Fruit fly (Drosophila melanogaster) whole organism, embryonic: ENCODE data around the gene CG4278.
A peak's percentile ranks its signal among the peaks of the same experiment; 100 is the strongest.

ENCODE experiments used
- Abd-B ChIP-seq: fragments of 200-800 bp; sonication (Bioruptor generic); optimal IDR thresholded peaks from 2 replicates; lab custom pipeline; 2018; ENCODE audit warnings: missing biosample characterization, mild to moderate bottlenecking, missing genetic modification characterization, moderate library complexity
- Antp ChIP-seq: fragments of 200-800 bp; sonication (Bioruptor generic); optimal IDR thresholded peaks from 3 replicates; lab custom pipeline; 2016; ENCODE audit warnings: missing biosample characterization, missing genetic modification characterization
- Awh ChIP-seq: fragments of 200-800 bp; sonication (Bioruptor generic); IDR thresholded peaks from 2 replicates; pipeline ENCODE4, ENCODE4 v1.3.6; 2022; ENCODE audit warnings: missing biosample characterization, missing genetic modification characterization
- CG10209 ChIP-seq: fragments of 200-800 bp; sonication (Bioruptor generic); optimal IDR thresholded peaks from 3 replicates; lab custom pipeline; 2017; ENCODE audit warnings: missing biosample characterization, mild to moderate bottlenecking, missing genetic modification characterization, missing genetic modification reagents
- CG10274 ChIP-seq: fragments of 200-800 bp; sonication (Bioruptor generic); optimal IDR thresholded peaks from 3 replicates; lab custom pipeline; 2017; ENCODE audit warnings: missing biosample characterization, mild to moderate bottlenecking, missing genetic modification characterization
- CG10979 ChIP-seq: fragments of 200-800 bp; sonication (Bioruptor generic); optimal IDR thresholded peaks from 2 replicates; lab custom pipeline; 2018; ENCODE audit warnings: missing biosample characterization, mild to moderate bottlenecking, missing genetic modification characterization, moderate library complexity
- CG16815 ChIP-seq: fragments of 200-800 bp; sonication (Bioruptor generic); optimal IDR thresholded peaks from 3 replicates; lab custom pipeline; 2017; ENCODE audit warnings: missing biosample characterization, mild to moderate bottlenecking, missing genetic modification characterization
- CG17328 ChIP-seq: fragments of 200-800 bp; sonication (Bioruptor generic); IDR thresholded peaks from 2 replicates; pipeline ENCODE4 v1.3.6; 2022; ENCODE audit warnings: missing biosample characterization, missing genetic modification characterization
- CG17359 ChIP-seq: fragments of 200-800 bp; sonication (Bioruptor generic); optimal IDR thresholded peaks from 3 replicates; lab custom pipeline; 2018; ENCODE audit warnings: missing biosample characterization, mild to moderate bottlenecking, missing genetic modification characterization, moderate library complexity
- CG18476 ChIP-seq: fragments of 200-800 bp; sonication (Bioruptor generic); optimal IDR thresholded peaks from 2 replicates; lab custom pipeline; 2016; ENCODE audit warnings: missing biosample characterization, mild to moderate bottlenecking, missing genetic modification characterization
- CG2116 ChIP-seq: fragments of 200-800 bp; sonication (Bioruptor generic); optimal IDR thresholded peaks from 3 replicates; lab custom pipeline; 2018; ENCODE audit warnings: missing biosample characterization, mild to moderate bottlenecking, missing genetic modification characterization
- CG2120 ChIP-seq: fragments of 200-800 bp; sonication (Bioruptor generic); optimal IDR thresholded peaks from 3 replicates; lab custom pipeline; 2016; ENCODE audit warnings: missing biosample characterization, missing genetic modification characterization
- CG3281 ChIP-seq: fragments of 200-800 bp; sonication (Bioruptor generic); optimal IDR thresholded peaks from 3 replicates; lab custom pipeline; 2017; ENCODE audit warnings: missing biosample characterization, mild to moderate bottlenecking, missing genetic modification characterization
- CG34422 ChIP-seq: fragments of 200-800 bp; sonication (Bioruptor generic); IDR thresholded peaks from 3 replicates; pipeline ENCODE4 v1.3.6; 2022; ENCODE audit warnings: missing biosample characterization, missing genetic modification characterization
- CG4707 ChIP-seq: fragments of 200-800 bp; sonication (Bioruptor generic); optimal IDR thresholded peaks from 2 replicates; lab custom pipeline; 2018; ENCODE audit warnings: missing biosample characterization, mild to moderate bottlenecking, missing genetic modification characterization, moderate library complexity
- CG6683 ChIP-seq: fragments of 200-800 bp; sonication (Bioruptor generic); optimal IDR thresholded peaks from 2 replicates; lab custom pipeline; 2017; ENCODE audit warnings: missing biosample characterization, mild to moderate bottlenecking, missing genetic modification characterization, missing genetic modification reagents
- CG9727 ChIP-seq: fragments of 200-800 bp; sonication (Bioruptor generic); optimal IDR thresholded peaks from 3 replicates; lab custom pipeline; 2017; ENCODE audit warnings: missing biosample characterization, mild to moderate bottlenecking, missing genetic modification characterization
- CG9817 ChIP-seq: fragments of 200-800 bp; sonication (Bioruptor generic); optimal IDR thresholded peaks from 2 replicates; lab custom pipeline; 2018; ENCODE audit warnings: missing biosample characterization, mild to moderate bottlenecking, missing genetic modification characterization, moderate library complexity
- D19B ChIP-seq: fragments of 200-800 bp; sonication (Bioruptor generic); optimal IDR thresholded peaks from 2 replicates; lab custom pipeline; 2017; ENCODE audit warnings: missing biosample characterization, mild to moderate bottlenecking, missing genetic modification characterization
- Dp ChIP-seq: fragments of 200-800 bp; sonication (Bioruptor generic); optimal IDR thresholded peaks from 2 replicates; lab custom pipeline; 2018; ENCODE audit warnings: missing biosample characterization, mild to moderate bottlenecking, missing genetic modification characterization, moderate library complexity
- E2f2 ChIP-seq: fragments of 200-800 bp; sonication (Bioruptor generic); IDR thresholded peaks from 2 replicates; pipeline ENCODE4 v1.3.6; 2022; ENCODE audit warnings: missing biosample characterization, missing genetic modification characterization
- Fer1 ChIP-seq: fragments of 200-800 bp; sonication (Bioruptor generic); optimal IDR thresholded peaks from 2 replicates; lab custom pipeline; 2017; ENCODE audit warnings: missing biosample characterization, mild to moderate bottlenecking, missing genetic modification characterization
- Fer3 ChIP-seq: fragments of 200-800 bp; sonication (Bioruptor generic); optimal IDR thresholded peaks from 2 replicates; lab custom pipeline; 2018; ENCODE audit warnings: missing biosample characterization, mild to moderate bottlenecking, missing genetic modification characterization, moderate library complexity
- HLH3B ChIP-seq: fragments of 200-800 bp; sonication (Bioruptor generic); IDR thresholded peaks from 2 replicates; pipeline ENCODE4 v1.3.6; 2022; ENCODE audit warnings: missing biosample characterization, missing genetic modification characterization
- HLH54F ChIP-seq: fragments of 200-800 bp; sonication (Bioruptor generic); optimal IDR thresholded peaks from 3 replicates; lab custom pipeline; 2016; ENCODE audit warnings: missing biosample characterization, missing genetic modification characterization
- Hmx ChIP-seq: fragments of 200-800 bp; sonication (Bioruptor generic); optimal IDR thresholded peaks from 2 replicates; lab custom pipeline; 2016; ENCODE audit warnings: missing biosample characterization, missing genetic modification characterization
- Hsf ChIP-seq: fragments of 200-800 bp; sonication (Bioruptor generic); optimal IDR thresholded peaks from 3 replicates; lab custom pipeline; 2016; ENCODE audit warnings: missing biosample characterization, missing genetic modification characterization
- Med ChIP-seq: fragments of 200-800 bp; sonication (Bioruptor generic); peaks from one replicate; lab custom pipeline; 2016; ENCODE audit warnings: missing biosample characterization, missing genetic modification characterization, mild to moderate bottlenecking, inconsistent platforms, moderate library complexity
- Nf-YB ChIP-seq: fragments of 200-800 bp; sonication (Bioruptor generic); optimal IDR thresholded peaks from 3 replicates; lab custom pipeline; 2019; ENCODE audit warnings: missing biosample characterization, mild to moderate bottlenecking, missing genetic modification characterization, moderate library complexity
- Oli ChIP-seq: fragments of 200-800 bp; sonication (Bioruptor generic); optimal IDR thresholded peaks from 2 replicates; lab custom pipeline; 2018; ENCODE audit warnings: missing biosample characterization, mild to moderate bottlenecking, missing genetic modification characterization, moderate library complexity
- Pdp1 ChIP-seq, 2 experiments: fragments of 200-800 bp; sonication (Bioruptor generic); optimal IDR thresholded peaks; 3 replicates each; lab custom pipeline; 2016; ENCODE audit warnings: missing biosample characterization in 2 of 2, missing genetic modification characterization in 2 of 2, mild to moderate bottlenecking in 1 of 2, moderate library complexity in 1 of 2
- Ravus ChIP-seq: fragments of 200-800 bp; sonication (Bioruptor generic); IDR thresholded peaks from 2 replicates; pipeline ENCODE4 v1.3.6; 2022; ENCODE audit warnings: missing biosample characterization, missing genetic modification characterization
- Sin3A ChIP-seq: fragments of >200 bp; optimal IDR thresholded peaks from 2 replicates; lab custom pipeline; 2018
- Six4 ChIP-seq: fragments of 200-800 bp; sonication (Bioruptor generic); optimal IDR thresholded peaks from 2 replicates; lab custom pipeline; 2016; ENCODE audit warnings: missing biosample characterization, missing genetic modification characterization
- Sry-β ChIP-seq: fragments of 200-800 bp; sonication (Bioruptor generic); optimal IDR thresholded peaks from 2 replicates; lab custom pipeline; 2018; ENCODE audit warnings: missing biosample characterization, mild to moderate bottlenecking, missing genetic modification characterization, moderate library complexity
- Sry-δ ChIP-seq: fragments of 200-800 bp; sonication (Bioruptor generic); optimal IDR thresholded peaks from 2 replicates; lab custom pipeline; 2016; ENCODE audit warnings: missing biosample characterization, missing genetic modification characterization
- az2 ChIP-seq: fragments of 200-800 bp; sonication (Bioruptor generic); optimal IDR thresholded peaks from 3 replicates; lab custom pipeline; 2016; ENCODE audit warnings: missing biosample characterization, missing genetic modification characterization
- cad ChIP-seq: fragments of >200 bp; optimal IDR thresholded peaks from 2 replicates; lab custom pipeline; 2017; ENCODE audit warnings: missing biosample characterization, missing genetic modification characterization
- ci ChIP-seq: fragments of 200-800 bp; sonication (Bioruptor generic); IDR thresholded peaks from 3 replicates; pipeline ENCODE4 v1.3.6; 2022; ENCODE audit warnings: missing biosample characterization, missing genetic modification characterization
- gt ChIP-seq: fragments of 200-800 bp; sonication (Bioruptor generic); IDR thresholded peaks from 2 replicates; pipeline ENCODE4 v1.3.6; 2022; ENCODE audit warnings: missing biosample characterization, missing genetic modification characterization
- kah ChIP-seq: fragments of 200-800 bp; sonication (Bioruptor generic); optimal IDR thresholded peaks from 2 replicates; lab custom pipeline; 2018; ENCODE audit warnings: missing biosample characterization, mild to moderate bottlenecking, missing genetic modification characterization
- ken ChIP-seq: fragments of 200-800 bp; sonication (Bioruptor generic); IDR thresholded peaks from 3 replicates; pipeline ENCODE4 v1.3.6; 2022; ENCODE audit warnings: missing biosample characterization, missing genetic modification characterization
- lbe ChIP-seq: fragments of 200-800 bp; sonication (Bioruptor generic); optimal IDR thresholded peaks from 2 replicates; lab custom pipeline; 2016; ENCODE audit warnings: missing biosample characterization, mild to moderate bottlenecking, missing genetic modification characterization
- lola ChIP-seq, 3 experiments: fragments of >200 bp in 2 of 3; fragments of 200-800 bp in 1 of 3; sonication (Bioruptor generic) in 1 of 3; optimal IDR thresholded peaks; 2 replicates each; lab custom pipeline; 2017 to 2019; ENCODE audit warnings: missing biosample characterization in 3 of 3, missing genetic modification characterization in 3 of 3, mild to moderate bottlenecking in 1 of 3, moderate library complexity in 1 of 3
- nerfin-1 ChIP-seq: fragments of 200-800 bp; sonication (Bioruptor generic); optimal IDR thresholded peaks from 3 replicates; lab custom pipeline; 2019; ENCODE audit warnings: missing biosample characterization, mild to moderate bottlenecking, missing genetic modification characterization, moderate library complexity
- phol ChIP-seq: fragments of 200-800 bp; sonication (Bioruptor generic); optimal IDR thresholded peaks from 3 replicates; lab custom pipeline; 2018; ENCODE audit warnings: missing biosample characterization, mild to moderate bottlenecking, missing genetic modification characterization, moderate library complexity
- row ChIP-seq: fragments of 200-800 bp; sonication (Bioruptor generic); IDR thresholded peaks from 3 replicates; pipeline ENCODE4 v1.3.6; 2022; ENCODE audit warnings: missing biosample characterization, missing genetic modification characterization
- sob ChIP-seq: fragments of 200-800 bp; sonication (Bioruptor generic); IDR thresholded peaks from 2 replicates; pipeline ENCODE4 v1.3.6; 2022; ENCODE audit warnings: missing biosample characterization, missing genetic modification characterization
- sr ChIP-seq: fragments of 200-800 bp; sonication (Bioruptor generic); IDR thresholded peaks from 3 replicates; pipeline ENCODE4 v1.3.6; 2022; ENCODE audit warnings: missing biosample characterization, missing genetic modification characterization
- tin ChIP-seq: fragments of 200-800 bp; sonication (Bioruptor generic); optimal IDR thresholded peaks from 3 replicates; lab custom pipeline; 2016; ENCODE audit warnings: missing biosample characterization, missing genetic modification characterization
- twi ChIP-seq: fragments of 200-800 bp; optimal IDR thresholded peaks from 2 replicates; lab custom pipeline; 2019; ENCODE audit warnings: missing biosample characterization, mild to moderate bottlenecking, missing genetic modification characterization, moderate library complexity

Gene CG4278

dm6 chr2L:16302773-16303279 lies 24.0 kb upstream of the CG4278 start, which contains the start of gene GMF (continued):
- TF ChIP-seq kah (GFP tag; lab: Kevin White, UChicago) (no peak), CG10979 (tag; lab: Kevin White, UChicago) (peak; percentile 63), CG4707 (GFP tag; lab: Kevin White, UChicago) (no peak), az2 (GFP tag; lab: Kevin White, UChicago) (no peak), CG9727 (GFP tag; lab: Kevin White, UChicago) (peak; percentile 50), Sry-β (GFP tag; lab: Kevin White, UChicago) (no peak), tin (GFP tag; lab: Kevin White, UChicago) (peak; percentile 37), CG17328 (GFP tag; lab: Robert Waterston, UW) (peak; percentile 52; the same call in 1 of the 2 replicates), HLH3B (GFP tag; lab: Robert Waterston, UW) (no peak), Nf-YB (no peak), cad (GFP tag; lab: Kevin White, UChicago) (no peak), sr (GFP tag; lab: Robert Waterston, UW) (no peak; the same call in 2 of the 3 replicates), HLH54F (peak; percentile 7), lola (GFP tag; optimal IDR thresholded peaks at IDR 0.05; lab: Kevin White, UChicago) (peak in 1 of 3 experiments; percentile 62), gt (GFP tag; lab: Robert Waterston, UW) (no peak), Abd-B (GFP tag; lab: Kevin White, UChicago) (no peak), ken (GFP tag; lab: Robert Waterston, UW) (no peak), D19B (peak; percentile 73), CG2116 (peak; percentile 62), ci (GFP tag; lab: Robert Waterston, UW) (no peak), CG10209 (GFP tag; lab: Kevin White, UChicago) (peak; percentile 10), Pdp1 (GFP tag; optimal IDR thresholded peaks at IDR 0.05; lab: Kevin White, UChicago) (peak; percentile 5 to 29), nerfin-1 (tag; lab: Kevin White, UChicago) (peak; percentile 27), CG6683 (GFP tag; lab: Kevin White, UChicago) (no peak), phol (tag; lab: Kevin White, UChicago) (peak; percentile 70), Hmx (GFP tag; lab: Kevin White, UChicago) (peak; percentile 25), Fer1 (peak; percentile 2), Ravus (GFP tag; lab: Robert Waterston, UW) (no peak), Antp (GFP tag; lab: Kevin White, UChicago) (no peak), CG2120 (GFP tag; lab: Kevin White, UChicago) (peak; percentile 41), CG34422 (0 out of 3 replicates have a peak, but pooled peaks have one; percentile 11), CG17359 (tag; lab: Kevin White, UChicago) (peak; percentile 14), CG10274 (GFP tag; lab: Kevin White, UChicago) (no peak), Oli (tag; lab: Kevin White, UChicago) (no peak), Sry-δ (GFP tag; lab: Kevin White, UChicago) (peak; percentile 61), row (GFP tag; lab: Robert Waterston, UW) (peak; percentile 78), CG16815 (no peak), Six4 (GFP tag; lab: Kevin White, UChicago) (peak; percentile 6), lbe (peak; percentile 38), Med (GFP tag; lab: Kevin White, UChicago) (peak; percentile 63), Awh (GFP tag; lab: Robert Waterston, UW) (no peak), twi (peak; percentile 6), sob (no peak), Hsf (GFP tag; lab: Kevin White, UChicago) (peak; percentile 25), CG9817 (tag; lab: Kevin White, UChicago) (peak; percentile 35), Dp (peak; percentile 13), Fer3 (peak; percentile 20), CG3281 (GFP tag; lab: Kevin White, UChicago) (peak; percentile 6), E2f2 (GFP tag; lab: Robert Waterston, UW) (peak; percentile 38; the same call in 1 of the 2 replicates), Sin3A (lab: Kevin White, UChicago) (no peak), CG18476 (GFP tag; lab: Kevin White, UChicago) (peak; percentile 29)
